Worm (Caenorhabditis elegans): Measurements from ENCODE around the gene C14A6.8.

The C14A6.8 gene

DNA sequence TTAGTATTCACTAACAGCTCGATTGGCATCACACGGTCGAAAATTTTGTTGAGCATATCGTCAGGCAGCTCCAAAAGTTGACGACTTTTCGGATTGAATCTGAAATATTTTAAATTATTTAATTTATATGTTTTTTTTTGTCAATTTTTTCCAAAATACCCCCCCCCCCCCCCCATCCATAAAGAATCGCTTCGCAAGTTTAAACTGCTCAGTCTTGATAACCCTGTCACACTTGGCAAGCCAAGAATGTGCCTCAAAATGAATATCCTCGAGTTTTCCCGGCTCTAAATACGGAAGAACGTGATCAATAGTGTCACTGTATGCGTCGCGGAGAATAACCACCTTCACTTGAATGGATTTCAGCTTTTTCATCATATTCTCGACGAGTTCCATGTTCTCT lies 38.3 kb downstream of the C14A6.8 start, which contains the start of gene Y37H2A.18:
Gene Y37H2A.18 (minus strand): TSS at position 101 of the 400 bp plus-strand sequence.
- TF ChIP-seq egrh-3 (GFP tag; IDR thresholded peaks at IDR 0.05) (no peak), ztf-25 (GFP tag; IDR thresholded peaks at IDR 0.05) (no peak), B0019.2 (GFP tag; conservative IDR thresholded peaks at IDR 0.05) (no peak), somi-1 (GFP tag; optimal IDR thresholded peaks at IDR 0.05) (no peak), F10E7.11 (tag; optimal IDR thresholded peaks at IDR 0.05) (no peak), dox-1 (GFP tag; IDR thresholded peaks at IDR 0.05) (no peak), sea-2 (GFP tag; IDR thresholded peaks at IDR 0.05) (no peak), mxl-1 (tag; optimal IDR thresholded peaks at IDR 0.05) (no peak), repo-1 (tag; optimal IDR thresholded peaks at IDR 0.05) (no peak), lin-35 (GFP tag; optimal IDR thresholded peaks at IDR 0.05) (no peak), tbx-9 (tag; optimal IDR thresholded peaks at IDR 0.05; ENCODE audit: borderline replicate concordance) (no peak), F55B11.4 (tag; optimal IDR thresholded peaks at IDR 0.05; ENCODE audit: borderline replicate concordance, insufficient read depth) (no peak), ztf-3 (GFP tag; optimal IDR thresholded peaks at IDR 0.05) (no peak), B0261.1 (tag; optimal IDR thresholded peaks at IDR 0.05) (no peak), lin-26 (GFP tag; IDR thresholded peaks at IDR 0.05) (no peak), athp-1 (tag; optimal IDR thresholded peaks at IDR 0.05) (no peak), lsy-27 (tag; optimal IDR thresholded peaks at IDR 0.05; ENCODE audit: borderline replicate concordance, insufficient read depth) (no peak)

DNA sequence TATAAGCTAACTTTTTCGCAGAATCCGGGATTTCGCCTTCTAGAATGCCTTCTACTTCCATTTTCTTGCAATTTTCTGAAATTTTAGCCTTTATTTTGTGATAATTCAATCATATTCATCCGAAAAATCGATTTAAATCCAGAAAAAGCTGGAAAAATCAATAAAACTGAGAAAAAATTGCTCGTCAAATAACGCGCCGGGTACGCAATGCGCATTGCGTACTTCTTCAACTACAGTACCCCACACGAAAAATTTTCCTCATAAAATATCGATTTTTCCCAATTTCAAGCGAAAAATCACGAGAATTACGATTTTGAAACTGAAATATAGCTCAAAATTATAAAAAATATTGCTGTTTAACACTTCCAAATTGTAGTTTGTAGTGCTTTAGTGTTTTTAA lies 40.4 kb downstream of the C14A6.8 start, which contains the start of gene Y37H2A.12:
Gene Y37H2A.12 (minus strand): TSS at position 81 of the 400 bp plus-strand sequence.
- TF ChIP-seq Y53F4B.3 (GFP tag; IDR thresholded peaks at IDR 0.05) (no peak), F33H1.4 (GFP tag; IDR thresholded peaks at IDR 0.05) (peak; percentile 34; the same call in 1 of the 2 replicates), Y79H2A.3 (GFP tag; conservative IDR thresholded peaks at IDR 0.05) (no peak), him-1 (tag; optimal IDR thresholded peaks at IDR 0.05) (peak; percentile 83), madf-6 (GFP tag; IDR thresholded peaks at IDR 0.05) (peak; percentile 61), D2030.7 (GFP tag; IDR thresholded peaks at IDR 0.05) (peak; percentile 48; the same call in 1 of the 2 replicates), lsl-1 (GFP tag; optimal IDR thresholded peaks at IDR 0.05) (peak; percentile 90), xnd-1 (tag; optimal IDR thresholded peaks at IDR 0.05) (peak; percentile 2)

DNA sequence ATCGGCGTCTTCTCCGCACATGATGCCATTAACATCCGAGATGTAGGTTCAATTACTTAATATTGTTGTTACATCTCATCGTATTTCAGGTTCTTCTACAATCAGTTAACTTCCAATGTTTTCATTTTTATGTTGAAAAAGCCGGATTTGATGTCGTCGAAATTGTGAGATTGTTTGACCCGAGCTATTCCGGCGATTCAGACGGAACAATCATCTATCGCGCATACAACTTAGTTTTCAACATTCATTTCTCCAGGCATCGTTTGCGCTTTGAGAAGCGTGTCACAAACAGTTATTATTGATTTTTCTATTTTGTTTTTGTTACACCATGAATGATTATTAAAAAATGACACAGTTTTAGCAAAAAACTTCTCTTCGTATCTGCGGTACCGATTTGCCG lies 42.9 kb downstream of the C14A6.8 start:
- no peak for TF ChIP-seq ztf-6 (GFP tag; IDR thresholded peaks at IDR 0.05)
- no peak for TF ChIP-seq snpc-1.1 (tag; optimal IDR thresholded peaks at IDR 0.05; ENCODE audit: insufficient read depth)
- no peak for TF ChIP-seq F10E7.11 (tag; optimal IDR thresholded peaks at IDR 0.05)
- no peak for TF ChIP-seq unc-130 (GFP tag; optimal IDR thresholded peaks at IDR 0.05)
- no peak for TF ChIP-seq pha-4 (tag; optimal IDR thresholded peaks at IDR 0.05)
- TF ChIP-seq dpff-1 (tag; optimal IDR thresholded peaks at IDR 0.05): no peak
- no peak for TF ChIP-seq Y95B8A.8 (GFP tag; IDR thresholded peaks at IDR 0.05)
- TF ChIP-seq tbp1 (GFP tag; optimal IDR thresholded peaks at IDR 0.05): no peak
- no peak for TF ChIP-seq hlh-26 (GFP tag; conservative IDR thresholded peaks at IDR 0.05)
- TF ChIP-seq lsl-1 (GFP tag; optimal IDR thresholded peaks at IDR 0.05): no peak
- no peak for TF ChIP-seq C17E4.6 (GFP tag; IDR thresholded peaks at IDR 0.05)
- no peak for TF ChIP-seq mel-28 (tag; optimal IDR thresholded peaks at IDR 0.05; ENCODE audit: borderline replicate concordance)
- TF ChIP-seq madf-3 (GFP tag; IDR thresholded peaks at IDR 0.05): no peak
- no peak for TF ChIP-seq ztf-28 (GFP tag; IDR thresholded peaks at IDR 0.05)
